Fruit fly (Drosophila melanogaster): Measurements from ENCODE around the gene Peritrophin-15a.

Gene Peritrophin-15a

DNA sequence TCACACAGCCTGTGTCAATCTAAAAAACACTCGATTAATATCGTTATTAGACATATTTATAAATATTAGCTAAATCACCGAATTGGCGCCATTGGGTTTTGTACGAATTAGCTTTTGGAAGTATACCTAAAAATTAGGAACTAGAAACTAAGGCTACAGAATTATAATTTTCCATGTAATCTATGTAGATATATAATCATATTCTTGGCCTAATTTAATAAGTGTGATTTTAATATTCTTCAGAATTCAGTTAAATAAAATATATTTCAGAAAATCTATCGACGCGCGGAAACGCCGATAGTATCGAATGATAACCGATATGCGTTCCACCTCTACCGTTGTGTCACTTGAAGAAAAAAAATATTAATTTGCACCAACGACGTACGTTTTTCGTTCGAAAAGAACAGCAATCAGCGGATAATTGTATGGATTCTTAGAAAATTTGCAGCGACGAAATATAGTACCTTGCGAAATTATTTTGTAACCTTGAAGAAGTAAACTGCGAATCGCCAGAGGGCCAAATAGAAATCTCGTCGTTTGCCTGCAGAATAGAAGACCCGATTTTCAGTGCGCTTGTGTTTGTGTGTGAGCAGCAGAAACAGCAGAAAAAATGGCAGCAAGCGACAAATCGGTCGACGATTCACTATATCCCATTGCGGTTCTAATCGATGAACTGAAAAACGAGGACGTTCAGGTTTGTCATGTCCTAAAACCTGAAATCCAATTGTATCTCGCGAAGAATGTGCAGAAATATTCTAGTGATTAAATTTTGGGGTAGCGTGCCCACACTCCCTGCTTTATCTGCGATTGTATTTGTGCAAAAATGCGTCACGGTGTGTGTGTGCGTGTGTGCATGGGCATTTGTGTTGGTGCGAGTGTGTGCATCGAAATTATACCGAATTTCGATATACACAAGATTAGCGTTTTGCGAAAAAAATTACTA, 29.9 kb downstream of the Peritrophin-15a start, which contains the start of gene Pp2A-29B (continued):
- TF ChIP-seq achi (GFP tag; optimal IDR thresholded peaks at IDR 0.05) (peak; percentile 92), CG4318 (GFP tag; optimal IDR thresholded peaks at IDR 0.05) (no peak), Sox14 (GFP tag; optimal IDR thresholded peaks at IDR 0.05) (no peak), eg (GFP tag; IDR thresholded peaks at IDR 0.05) (no peak), pdm3 (GFP tag; optimal IDR thresholded peaks at IDR 0.05) (peak; percentile 46), CG32006 (GFP tag; optimal IDR thresholded peaks at IDR 0.05) (no peak), Met (GFP tag; optimal IDR thresholded peaks at IDR 0.05) (peak; percentile 40), Blimp-1 (GFP tag; optimal IDR thresholded peaks at IDR 0.05) (no peak), CG10669 (GFP tag; optimal IDR thresholded peaks at IDR 0.05) (peak; percentile 19), CG15336 (GFP tag; IDR thresholded peaks at IDR 0.05) (no peak), CG1621 (tag; optimal IDR thresholded peaks at IDR 0.05) (no peak), Ets21C (GFP tag; optimal IDR thresholded peaks at IDR 0.05) (peak; percentile 50), cyc (GFP tag; optimal IDR thresholded peaks at IDR 0.05) (peak; percentile 10), CG7368 (GFP tag; optimal IDR thresholded peaks at IDR 0.05) (no peak), fd85E (GFP tag; optimal IDR thresholded peaks at IDR 0.05) (no peak), Eip78C (GFP tag) (peak; percentile 77), CG6808 (GFP tag; optimal IDR thresholded peaks at IDR 0.05) (no peak), fd59A (GFP tag; optimal IDR thresholded peaks at IDR 0.05) (no peak), Hr4 (GFP tag; optimal IDR thresholded peaks at IDR 0.05) (peak; percentile 44), Sox15 (GFP tag; optimal IDR thresholded peaks at IDR 0.05) (no peak), CG8119 (GFP tag; IDR thresholded peaks at IDR 0.05) (no peak), CG31627 (GFP tag; optimal IDR thresholded peaks at IDR 0.05) (peak; percentile 42), CG11294 (GFP tag; IDR thresholded peaks at IDR 0.05) (no peak), CG34406 (GFP tag; optimal IDR thresholded peaks at IDR 0.05) (no peak), CG11902 (GFP tag; optimal IDR thresholded peaks at IDR 0.05) (peak; percentile 38), CG3032 (tag; optimal IDR thresholded peaks at IDR 0.05) (peak; percentile 12), salr (GFP tag; optimal IDR thresholded peaks at IDR 0.05) (no peak), acj6 (GFP tag; optimal IDR thresholded peaks at IDR 0.05) (peak; percentile 15), ss (GFP tag; optimal IDR thresholded peaks at IDR 0.05) (peak in 1 of 2 experiments; percentile 48), Hr38 (GFP tag; optimal IDR thresholded peaks at IDR 0.05) (no peak), CG3919 (GFP tag; optimal IDR thresholded peaks at IDR 0.05) (no peak), CG6276 (GFP tag; optimal IDR thresholded peaks at IDR 0.05) (no peak), dac (GFP tag; optimal IDR thresholded peaks at IDR 0.05) (no peak)

dm6 chr2L:8364006-8364956, 31.6 kb downstream of the Peritrophin-15a start, which contains the start of the genes RpS13 and CSN8:
Gene RpS13, minus strand, starts transcription at chr2L:8364662.
Gene CSN8, plus strand, starts transcription at chr2L:8364855.
- no peak for TF ChIP-seq CG34406 (GFP tag; optimal IDR thresholded peaks at IDR 0.05)
- peak; percentile 7 for TF ChIP-seq Hr39 (GFP tag; optimal IDR thresholded peaks at IDR 0.05)
- TF ChIP-seq Eip93F (GFP tag; optimal IDR thresholded peaks at IDR 0.05) = no peak
- no peak for TF ChIP-seq CG10669 (GFP tag; optimal IDR thresholded peaks at IDR 0.05)
- no peak for TF ChIP-seq CG6163 (GFP tag; IDR thresholded peaks at IDR 0.05)
- peak; percentile 59 for TF ChIP-seq Eip78C (GFP tag)
- peak; percentile 8 for TF ChIP-seq topi (GFP tag; optimal IDR thresholded peaks at IDR 0.05)
- peak; percentile 15 for TF ChIP-seq lz (GFP tag; optimal IDR thresholded peaks at IDR 0.05)
- TF ChIP-seq Met (GFP tag; optimal IDR thresholded peaks at IDR 0.05) = peak; percentile 16
- peak; percentile 7 for TF ChIP-seq Smox (GFP tag; optimal IDR thresholded peaks at IDR 0.05)
- TF ChIP-seq CG1621 (tag; optimal IDR thresholded peaks at IDR 0.05) = peak; percentile 49
- peak; percentile 34 for TF ChIP-seq Sox14 (GFP tag; optimal IDR thresholded peaks at IDR 0.05)
- TF ChIP-seq CG8119 (GFP tag; IDR thresholded peaks at IDR 0.05) = 0 out of 3 replicates have a peak, but pooled peaks have one; percentile 18
- peak in 1 of 2 experiments; percentile 9 for TF ChIP-seq ss (GFP tag; optimal IDR thresholded peaks at IDR 0.05)
- TF ChIP-seq esn (GFP tag; optimal IDR thresholded peaks at IDR 0.05) = peak; percentile 36
- peak; percentile 53 for TF ChIP-seq fkh (GFP tag; optimal IDR thresholded peaks at IDR 0.05)
- peak; percentile 100 for TF ChIP-seq achi (GFP tag; optimal IDR thresholded peaks at IDR 0.05)

Data from whole organism, prepupa.